Fruit fly (Drosophila melanogaster) whole organism, embryonic: ENCODE measurements around the gene Lmpt.

Source experiments
- CG10274 ChIP-seq: fragments of 200-800 bp; sonication (Bioruptor generic); optimal IDR thresholded peaks from 3 replicates; lab custom pipeline; 2017; ENCODE audit warnings: missing biosample characterization, mild to moderate bottlenecking, missing genetic modification characterization
- CG10565 ChIP-seq: fragments of 200-800 bp; sonication (Bioruptor generic); optimal IDR thresholded peaks from 3 replicates; lab custom pipeline; 2016; ENCODE audit warnings: missing biosample characterization, mild to moderate bottlenecking, missing genetic modification characterization
- CG11695 ChIP-seq: fragments of 200-800 bp; sonication (Bioruptor generic); IDR thresholded peaks from 3 replicates; pipeline ENCODE4 v1.3.6; 2022; ENCODE audit warnings: missing biosample characterization, missing genetic modification characterization
- CG12104 ChIP-seq: fragments of 200-800 bp; sonication (Bioruptor generic); optimal IDR thresholded peaks from 3 replicates; lab custom pipeline; 2016; ENCODE audit warnings: missing biosample characterization, missing genetic modification characterization
- CG1233 ChIP-seq: fragments of 200-800 bp; sonication (Bioruptor generic); optimal IDR thresholded peaks from 4 replicates; lab custom pipeline; 2018; ENCODE audit warnings: missing biosample characterization, mild to moderate bottlenecking, missing genetic modification characterization
- CG12942 ChIP-seq: fragments of 200-800 bp; sonication (Bioruptor generic); optimal IDR thresholded peaks from 3 replicates; lab custom pipeline; 2016; ENCODE audit warnings: missing biosample characterization, missing genetic modification characterization
- CG13624 ChIP-seq: fragments of 200-800 bp; sonication (Bioruptor generic); optimal IDR thresholded peaks from 2 replicates; lab custom pipeline; 2016; ENCODE audit warnings: missing biosample characterization, missing genetic modification characterization
- CG14710 ChIP-seq: fragments of 200-800 bp; sonication (Bioruptor generic); optimal IDR thresholded peaks from 3 replicates; lab custom pipeline; 2019; ENCODE audit warnings: missing biosample characterization, mild to moderate bottlenecking, missing genetic modification characterization, moderate library complexity
- CG14860 ChIP-seq: fragments of 200-800 bp; sonication (Bioruptor generic); IDR thresholded peaks from 3 replicates; pipeline ENCODE4 v1.3.6; 2022; ENCODE audit warnings: missing biosample characterization, missing genetic modification characterization; ENCODE audit not compliant: partially characterized antibody
- CG15073 ChIP-seq: fragments of 200-800 bp; sonication (Bioruptor generic); optimal IDR thresholded peaks from 2 replicates; lab custom pipeline; 2016; ENCODE audit warnings: missing biosample characterization, missing genetic modification characterization
- CG15514 ChIP-seq: fragments of 200-800 bp; sonication (Bioruptor generic); optimal IDR thresholded peaks from 3 replicates; lab custom pipeline; 2017; ENCODE audit warnings: missing biosample characterization, missing genetic modification characterization, mild to moderate bottlenecking, moderate library complexity, missing genetic modification reagents
- CG15696 ChIP-seq: fragments of 200-800 bp; sonication (Bioruptor generic); optimal IDR thresholded peaks from 2 replicates; lab custom pipeline; 2019; ENCODE audit warnings: missing biosample characterization, mild to moderate bottlenecking, missing genetic modification characterization, moderate library complexity
- CG16863 ChIP-seq: fragments of 200-800 bp; sonication (Bioruptor generic); optimal IDR thresholded peaks from 3 replicates; lab custom pipeline; 2016; ENCODE audit warnings: missing biosample characterization, missing genetic modification characterization
- CG17328 ChIP-seq: fragments of 200-800 bp; sonication (Bioruptor generic); IDR thresholded peaks from 2 replicates; pipeline ENCODE4 v1.3.6; 2022; ENCODE audit warnings: missing biosample characterization, missing genetic modification characterization
- CG18619 ChIP-seq: fragments of 200-800 bp; sonication (Bioruptor generic); optimal IDR thresholded peaks from 3 replicates; lab custom pipeline; 2017; ENCODE audit warnings: missing biosample characterization, mild to moderate bottlenecking, missing genetic modification characterization
- CG2875 ChIP-seq: fragments of 200-800 bp; sonication (Bioruptor generic); optimal IDR thresholded peaks from 2 replicates; lab custom pipeline; 2017; ENCODE audit warnings: missing biosample characterization, mild to moderate bottlenecking, missing genetic modification characterization, missing genetic modification reagents
- CG31388 ChIP-seq: fragments of 200-800 bp; sonication (Bioruptor generic); optimal IDR thresholded peaks from 2 replicates; lab custom pipeline; 2016; ENCODE audit warnings: missing biosample characterization, missing genetic modification characterization
- CG4707 ChIP-seq: fragments of 200-800 bp; sonication (Bioruptor generic); optimal IDR thresholded peaks from 2 replicates; lab custom pipeline; 2018; ENCODE audit warnings: missing biosample characterization, mild to moderate bottlenecking, missing genetic modification characterization, moderate library complexity
- CG4854 ChIP-seq: fragments of 200-800 bp; sonication (Bioruptor generic); optimal IDR thresholded peaks from 2 replicates; lab custom pipeline; 2016; ENCODE audit warnings: missing biosample characterization, missing genetic modification characterization, inconsistent platforms
- CG7357 ChIP-seq: fragments of 200-800 bp; sonication (Bioruptor generic); IDR thresholded peaks from 3 replicates; pipeline ENCODE4 v1.3.6; 2022; ENCODE audit warnings: missing biosample characterization, missing genetic modification characterization
- CG8924 ChIP-seq: fragments of 200-800 bp; optimal IDR thresholded peaks from 3 replicates; lab custom pipeline; 2019; ENCODE audit warnings: missing biosample characterization, mild to moderate bottlenecking, missing genetic modification characterization, moderate library complexity
- D19B ChIP-seq: fragments of 200-800 bp; sonication (Bioruptor generic); optimal IDR thresholded peaks from 2 replicates; lab custom pipeline; 2017; ENCODE audit warnings: missing biosample characterization, mild to moderate bottlenecking, missing genetic modification characterization
- Drgx ChIP-seq: fragments of 200-800 bp; sonication (Bioruptor generic); IDR thresholded peaks from 2 replicates; pipeline ENCODE4 v1.3.6; 2022; ENCODE audit warnings: missing biosample characterization, missing genetic modification characterization
- Eip74EF ChIP-seq, 2 experiments: fragments of 200-800 bp in 1 of 2; fragments of >200 bp in 1 of 2; sonication (Bioruptor generic) in 1 of 2; optimal IDR thresholded peaks; 2 replicates each; lab custom pipeline; 2017 to 2019; ENCODE audit warnings: missing biosample characterization in 2 of 2, missing genetic modification characterization in 2 of 2, mild to moderate bottlenecking in 1 of 2, moderate library complexity in 1 of 2
- GATAe ChIP-seq: fragments of 200-800 bp; sonication (Bioruptor generic); conservative IDR thresholded peaks from 2 replicates; pipeline ENCODE4 v1.3.6; 2022; ENCODE audit warnings: missing biosample characterization, missing genetic modification characterization
- Hand ChIP-seq: fragments of 200-800 bp; sonication (Bioruptor generic); optimal IDR thresholded peaks from 2 replicates; lab custom pipeline; 2017; ENCODE audit warnings: mild to moderate bottlenecking, missing biosample characterization, missing genetic modification reagents, missing genetic modification characterization
- Hsf ChIP-seq: fragments of 200-800 bp; sonication (Bioruptor generic); optimal IDR thresholded peaks from 3 replicates; lab custom pipeline; 2016; ENCODE audit warnings: missing biosample characterization, missing genetic modification characterization
- Lim3 ChIP-seq: fragments of 200-800 bp; sonication (Bioruptor generic); IDR thresholded peaks from 2 replicates; pipeline ENCODE4 v1.3.6; 2022; ENCODE audit warnings: missing biosample characterization, missing genetic modification characterization
- NFAT ChIP-seq: fragments of 200-800 bp; sonication (Bioruptor generic); IDR thresholded peaks from 2 replicates; pipeline ENCODE4 v1.3.6; 2022; ENCODE audit warnings: missing biosample characterization, missing genetic modification characterization
- Scr ChIP-seq: fragments of 200-800 bp; sonication (Bioruptor generic); IDR thresholded peaks from 2 replicates; pipeline ENCODE4 v1.3.6; 2022; ENCODE audit warnings: missing biosample characterization, missing genetic modification characterization; ENCODE audit not compliant: partially characterized antibody
- Sox102F ChIP-seq: fragments of 200-800 bp; sonication (Bioruptor generic); optimal IDR thresholded peaks from 2 replicates; lab custom pipeline; 2018; ENCODE audit warnings: missing biosample characterization, mild to moderate bottlenecking, missing genetic modification characterization, moderate library complexity
- Taf1 ChIP-seq: fragments of 200-800 bp; sonication (Bioruptor generic); IDR thresholded peaks from 2 replicates; pipeline ENCODE4 v1.3.6; 2022; ENCODE audit warnings: missing biosample characterization, missing genetic modification characterization
- Vsx1 ChIP-seq: fragments of 200-800 bp; sonication (Bioruptor generic); optimal IDR thresholded peaks from 2 replicates; lab custom pipeline; 2017; ENCODE audit warnings: missing biosample characterization, mild to moderate bottlenecking, missing genetic modification characterization, missing genetic modification reagents
- aop ChIP-seq: fragments of 200-800 bp; sonication (Bioruptor generic); IDR thresholded peaks from 2 replicates; pipeline ENCODE4 v1.3.6; 2022; ENCODE audit warnings: missing biosample characterization, missing genetic modification characterization
- ato ChIP-seq: fragments of 200-800 bp; sonication (Bioruptor generic); IDR thresholded peaks from 2 replicates; pipeline ENCODE4 v1.3.6; 2022; ENCODE audit warnings: missing biosample characterization, missing genetic modification characterization; ENCODE audit not compliant: partially characterized antibody
- bigmax ChIP-seq: fragments of 200-800 bp; sonication (Bioruptor generic); optimal IDR thresholded peaks from 2 replicates; lab custom pipeline; 2018; ENCODE audit warnings: missing biosample characterization, mild to moderate bottlenecking, missing genetic modification characterization
- ci ChIP-seq: fragments of 200-800 bp; sonication (Bioruptor generic); IDR thresholded peaks from 3 replicates; pipeline ENCODE4 v1.3.6; 2022; ENCODE audit warnings: missing biosample characterization, missing genetic modification characterization
- ems ChIP-seq: fragments of 200-800 bp; sonication (Bioruptor generic); optimal IDR thresholded peaks from 3 replicates; lab custom pipeline; 2016; ENCODE audit warnings: missing biosample characterization, missing genetic modification characterization
- grau ChIP-seq: fragments of 200-800 bp; optimal IDR thresholded peaks from 3 replicates; lab custom pipeline; 2019; ENCODE audit warnings: missing biosample characterization, mild to moderate bottlenecking, missing genetic modification characterization, moderate library complexity
- ham ChIP-seq: fragments of 200-800 bp; sonication (Bioruptor generic); IDR thresholded peaks from 2 replicates; pipeline ENCODE4 v1.3.6; 2022; ENCODE audit warnings: missing biosample characterization, missing genetic modification characterization
- hbn ChIP-seq: fragments of 200-800 bp; sonication (Bioruptor generic); IDR thresholded peaks from 2 replicates; pipeline ENCODE4 v1.3.6; 2022; ENCODE audit warnings: missing biosample characterization, missing genetic modification characterization; ENCODE audit not compliant: partially characterized antibody
- hth ChIP-seq: fragments of >200 bp; optimal IDR thresholded peaks from 2 replicates; lab custom pipeline; 2017; ENCODE audit warnings: inconsistent platforms
- kay ChIP-seq: fragments of 200-800 bp; sonication (Bioruptor generic); optimal IDR thresholded peaks from 2 replicates; lab custom pipeline; 2016; ENCODE audit warnings: missing biosample characterization, missing genetic modification characterization
- knrl ChIP-seq: fragments of 200-800 bp; sonication (Bioruptor generic); IDR thresholded peaks from 3 replicates; pipeline ENCODE4 v1.3.6; 2022; ENCODE audit warnings: missing biosample characterization, missing genetic modification characterization; ENCODE audit not compliant: partially characterized antibody
- nerfin-1 ChIP-seq: fragments of 200-800 bp; sonication (Bioruptor generic); optimal IDR thresholded peaks from 3 replicates; lab custom pipeline; 2019; ENCODE audit warnings: missing biosample characterization, mild to moderate bottlenecking, missing genetic modification characterization, moderate library complexity
- nom ChIP-seq: fragments of 200-800 bp; sonication (Bioruptor generic); optimal IDR thresholded peaks from 2 replicates; lab custom pipeline; 2017; ENCODE audit warnings: missing biosample characterization, missing genetic modification characterization, mild to moderate bottlenecking, moderate library complexity, missing genetic modification reagents
- org-1 ChIP-seq: fragments of 200-800 bp; sonication (Bioruptor generic); optimal IDR thresholded peaks from 2 replicates; lab custom pipeline; 2017; ENCODE audit warnings: missing biosample characterization, missing genetic modification characterization
- sug ChIP-seq: fragments of 200-800 bp; optimal IDR thresholded peaks from 2 replicates; lab custom pipeline; 2019; ENCODE audit warnings: missing biosample characterization, mild to moderate bottlenecking, missing genetic modification characterization, moderate library complexity
- usp ChIP-seq: fragments of >200 bp; optimal IDR thresholded peaks from 2 replicates; lab custom pipeline; 2017; ENCODE audit warnings: missing biosample characterization, missing genetic modification characterization
- wor ChIP-seq: fragments of 200-800 bp; sonication (Bioruptor generic); IDR thresholded peaks from 2 replicates; pipeline ENCODE4 v1.3.6; 2022; ENCODE audit warnings: missing biosample characterization, missing genetic modification characterization
- zen2 ChIP-seq: fragments of 200-800 bp; sonication (Bioruptor generic); IDR thresholded peaks from 3 replicates; pipeline ENCODE4 v1.3.6; 2022; ENCODE audit warnings: missing biosample characterization, missing genetic modification characterization; ENCODE audit not compliant: partially characterized antibody

The Lmpt gene

dm6 chr3L:16870723-16871137 is 5.6 kb downstream of the Lmpt start (continued):
- TF ChIP-seq CG1233 (GFP tag; lab: Kevin White, UChicago) (no peak), zen2 (GFP tag; lab: Robert Waterston, UW) (no peak), CG15514 (GFP tag; lab: Kevin White, UChicago) (no peak), ems (GFP tag; lab: Kevin White, UChicago) (no peak), CG14860 (GFP tag; lab: Robert Waterston, UW) (no peak), usp (no peak), nerfin-1 (no peak), wor (GFP tag; lab: Robert Waterston, UW) (no peak), Scr (GFP tag; lab: Robert Waterston, UW) (no peak), CG16863 (GFP tag; lab: Kevin White, UChicago) (no peak), CG4707 (no peak), ato (no peak), CG12942 (no peak), bigmax (GFP tag; lab: Kevin White, UChicago) (no peak), CG31388 (GFP tag; lab: Kevin White, UChicago) (no peak), nom (GFP tag; lab: Kevin White, UChicago) (no peak), hth (lab: Kevin White, UChicago) (no peak), CG8924 (tag; lab: Kevin White, UChicago) (peak; percentile 48), ci (GFP tag; lab: Robert Waterston, UW) (no peak), GATAe (no peak), sug (no peak), Sox102F (peak; percentile 49), ham (GFP tag; lab: Robert Waterston, UW) (no peak), kay (GFP tag; lab: Kevin White, UChicago) (no peak), CG10565 (GFP tag; lab: Kevin White, UChicago) (no peak), grau (tag; lab: Kevin White, UChicago) (peak; percentile 49), aop (GFP tag; lab: Robert Waterston, UW) (no peak), CG11695 (GFP tag; lab: Robert Waterston, UW) (0 out of 3 replicates have a peak, but pooled peaks have one; percentile 22), CG17328 (no peak), Hsf (GFP tag; lab: Kevin White, UChicago) (no peak), CG18619 (peak; percentile 1), CG15696 (tag; lab: Kevin White, UChicago) (no peak), Vsx1 (GFP tag; lab: Kevin White, UChicago) (no peak), CG10274 (GFP tag; lab: Kevin White, UChicago) (peak; percentile 7), CG13624 (GFP tag; lab: Kevin White, UChicago) (no peak), Taf1 (GFP tag; lab: Robert Waterston, UW) (no peak), NFAT (GFP tag; lab: Robert Waterston, UW) (no peak), CG4854 (no peak), CG15073 (GFP tag; lab: Kevin White, UChicago) (no peak), CG2875 (GFP tag; lab: Kevin White, UChicago) (peak; percentile 8), Drgx (GFP tag; lab: Robert Waterston, UW) (no peak), Hand (GFP tag; lab: Kevin White, UChicago) (no peak), Lim3 (GFP tag; lab: Robert Waterston, UW) (no peak), D19B (no peak), knrl (GFP tag; lab: Robert Waterston, UW) (no peak), Eip74EF (GFP tag; optimal IDR thresholded peaks at IDR 0.05; lab: Kevin White, UChicago) (peak in 1 of 2 experiments; percentile 44), CG12104 (GFP tag; lab: Kevin White, UChicago) (peak; percentile 33), org-1 (GFP tag; lab: Kevin White, UChicago) (peak; percentile 31), hbn (no peak), CG14710 (tag; lab: Kevin White, UChicago) (peak; percentile 16), CG7357 (GFP tag; lab: Robert Waterston, UW) (no peak)
